Fruit fly (Drosophila melanogaster) whole organism, adult: Measurements from ENCODE around the gene CG13983.

Experiments
- CG11617 ChIP-seq: fragments of 200-800 bp; sonication (Bioruptor generic); optimal IDR thresholded peaks from 2 replicates; lab custom pipeline; 2017; ENCODE audit warnings: mild to moderate bottlenecking, missing biosample characterization, missing genetic modification reagents, missing genetic modification characterization
- CG1620 ChIP-seq: fragments of 200-800 bp; sonication (Bioruptor generic); optimal IDR thresholded peaks from 2 replicates; lab custom pipeline; 2016; ENCODE audit warnings: missing biosample characterization, missing genetic modification characterization
- CG33017 ChIP-seq: fragments of 200-800 bp; sonication (Bioruptor generic); optimal IDR thresholded peaks from 2 replicates; lab custom pipeline; 2018; ENCODE audit warnings: missing biosample characterization, mild to moderate bottlenecking, missing genetic modification characterization, moderate library complexity
- CG5204 ChIP-seq: fragments of 200-800 bp; sonication (Bioruptor generic); optimal IDR thresholded peaks from 2 replicates; lab custom pipeline; 2016; ENCODE audit warnings: missing biosample characterization, missing genetic modification characterization
- CG7045 ChIP-seq: fragments of 200-800 bp; sonication (Bioruptor generic); optimal IDR thresholded peaks from 2 replicates; lab custom pipeline; 2017; ENCODE audit warnings: missing biosample characterization, mild to moderate bottlenecking, missing genetic modification characterization
- CG7101 ChIP-seq: fragments of 200-800 bp; sonication (Bioruptor generic); optimal IDR thresholded peaks from 2 replicates; lab custom pipeline; 2018; ENCODE audit warnings: missing biosample characterization, mild to moderate bottlenecking, missing genetic modification characterization, moderate library complexity
- Clk ChIP-seq: fragments of 200-800 bp; sonication (Bioruptor generic); optimal IDR thresholded peaks from 2 replicates; lab custom pipeline; 2017; ENCODE audit warnings: missing biosample characterization, missing genetic modification characterization
- Mnt ChIP-seq: fragments of 200-800 bp; sonication (Bioruptor generic); optimal IDR thresholded peaks from 2 replicates; lab custom pipeline; 2016; ENCODE audit warnings: missing biosample characterization, mild to moderate bottlenecking, missing genetic modification characterization
- bab1 ChIP-seq: fragments of 200-800 bp; sonication (Bioruptor generic); optimal IDR thresholded peaks from 3 replicates; lab custom pipeline; 2019; ENCODE audit warnings: missing biosample characterization, mild to moderate bottlenecking, missing genetic modification characterization, moderate library complexity
- cnc ChIP-seq, 2 experiments: fragments of >200 bp; optimal IDR thresholded peaks; 2 replicates each; lab custom pipeline; 2017
- tj ChIP-seq: fragments of 200-800 bp; sonication (Bioruptor generic); optimal IDR thresholded peaks from 3 replicates; lab custom pipeline; 2017; ENCODE audit warnings: missing biosample characterization, mild to moderate bottlenecking, missing genetic modification characterization, moderate library complexity

DNA sequence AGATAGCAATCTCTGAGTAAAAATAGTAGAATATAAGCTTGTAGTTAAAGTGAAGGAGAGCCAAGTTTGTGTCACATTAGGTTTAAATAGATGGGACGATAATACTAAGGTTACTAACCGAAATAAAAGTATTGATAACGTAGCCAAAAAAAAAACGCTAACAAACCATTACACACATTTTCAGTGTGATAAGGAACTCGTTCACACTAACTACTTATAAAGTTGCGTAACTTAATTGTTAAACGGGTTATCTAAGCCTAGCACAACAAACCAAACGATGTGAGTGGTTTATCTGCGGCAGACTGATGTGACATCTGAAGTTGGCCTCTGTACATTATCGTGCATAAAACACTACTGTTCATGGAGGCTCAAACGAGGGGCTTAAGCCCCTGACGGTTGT, 40.1 kb downstream of the CG13983 start:
- TF ChIP-seq CG7101 (tag; lab: Kevin White, UChicago), result no peak
- TF ChIP-seq CG33017 (tag; lab: Kevin White, UChicago), result no peak
- no peak for TF ChIP-seq CG1620 (GFP tag; lab: Kevin White, UChicago)
- no peak for TF ChIP-seq CG11617 (GFP tag; lab: Kevin White, UChicago)
- TF ChIP-seq CG7045, result no peak
- TF ChIP-seq Clk (GFP tag; lab: Kevin White, UChicago), result no peak
- no peak for TF ChIP-seq CG5204
- no peak for TF ChIP-seq Mnt (GFP tag; lab: Kevin White, UChicago)
- no peak for TF ChIP-seq tj (GFP tag; lab: Kevin White, UChicago)
- TF ChIP-seq cnc (optimal IDR thresholded peaks at IDR 0.05; lab: Kevin White, UChicago), result no peak
- TF ChIP-seq bab1 (GFP tag; lab: Kevin White, UChicago), result no peak
